Worm (Caenorhabditis elegans) whole organism, late embryonic: Measurements from ENCODE around the gene ensh-1.

Experiments
- ama-1 ChIP-seq: fragments of 150-350 bp; optimal IDR thresholded peaks from 2 replicates; lab custom pipeline; 2014
- fkh-10 ChIP-seq: fragments of 150-350 bp; optimal IDR thresholded peaks from 2 replicates; lab custom pipeline; 2014; ENCODE audit warnings: missing biosample characterization, missing genetic modification reagents, missing genetic modification characterization
- nhr-11 ChIP-seq: fragments of 150-350 bp; optimal IDR thresholded peaks from 2 replicates; lab custom pipeline; 2014; ENCODE audit warnings: missing biosample characterization, missing genetic modification characterization
- npax-4 ChIP-seq: sonication (generic microtip); optimal IDR thresholded peaks from 2 replicates; lab custom pipeline; 2016; ENCODE audit warnings: missing genetic modification characterization, missing compliant biosample characterization
- pha-2 ChIP-seq: sonication (generic microtip); optimal IDR thresholded peaks from 2 replicates; lab custom pipeline; 2017; ENCODE audit warnings: mild to moderate bottlenecking, missing genetic modification characterization, missing compliant biosample characterization
- pqm-1 ChIP-seq: sonication (generic microtip); optimal IDR thresholded peaks from 2 replicates; lab custom pipeline; 2016; ENCODE audit warnings: missing genetic modification characterization, missing compliant biosample characterization

- TF ChIP-seq pqm-1 (tag; lab: Kevin White, UChicago) (no peak), ama-1 (no peak), pha-2 (tag; lab: Kevin White, UChicago) (no peak), npax-4 (tag; lab: Kevin White, UChicago) (no peak), nhr-11 (tag; lab: Kevin White, UChicago) (no peak), fkh-10 (GFP tag; lab: Kevin White, UChicago) (no peak)
These were observed 14.9 kb upstream of the ensh-1 start for ce11 chrX:8890251-8890755.
